Worm (Caenorhabditis elegans) whole organism, early embryonic: Measurements from ENCODE around the gene T26E4.7.
"Not testable (repeated sequence)": the region's sequence is repeated elsewhere in the genome, so short reads cannot be mapped to it uniquely, and the experiment has no call there.

ENCODE experiments used
- B0310.2 ChIP-seq: sonication (generic microtip); optimal IDR thresholded peaks from 2 replicates; lab custom pipeline; 2016; ENCODE audit warnings: mild to moderate bottlenecking, missing genetic modification characterization, missing compliant biosample characterization
- F13C5.2 ChIP-seq: sonication (generic microtip); optimal IDR thresholded peaks from 2 replicates; lab custom pipeline; 2017; ENCODE audit warnings: mild to moderate bottlenecking, missing genetic modification characterization, inconsistent platforms, missing compliant biosample characterization
- aly-1 ChIP-seq: sonication (generic microtip); optimal IDR thresholded peaks from 2 replicates; lab custom pipeline; 2016; ENCODE audit warnings: missing genetic modification characterization, missing compliant biosample characterization
- ama-1 ChIP-seq: fragments of 150-350 bp; optimal IDR thresholded peaks from 2 replicates; lab custom pipeline; 2014
- ceh-13 ChIP-seq: fragments of 200-800 bp; sonication (Bioruptor generic); optimal IDR thresholded peaks from 2 replicates; lab custom pipeline; 2018; ENCODE audit warnings: mild to moderate bottlenecking, missing genetic modification characterization, missing compliant biosample characterization
- ceh-36 ChIP-seq: sonication (generic microtip); optimal IDR thresholded peaks from 2 replicates; lab custom pipeline; 2016; ENCODE audit warnings: missing genetic modification characterization, inconsistent platforms, missing compliant biosample characterization
- ets-7 ChIP-seq: sonication (generic microtip); optimal IDR thresholded peaks from 2 replicates; lab custom pipeline; 2016; ENCODE audit warnings: missing genotype, missing genetic modification characterization, missing compliant biosample characterization
- flt-1 ChIP-seq: fragments of 200-800 bp; sonication (Bioruptor generic); IDR thresholded peaks from 2 replicates; pipeline ENCODE4 v1.3.6; 2022; ENCODE audit warnings: missing genetic modification characterization, missing compliant biosample characterization
- hmbx-1 ChIP-seq: sonication (generic microtip); optimal IDR thresholded peaks from 2 replicates; lab custom pipeline; 2016; ENCODE audit warnings: mild to moderate bottlenecking, missing genetic modification characterization, missing compliant biosample characterization
- hmg-4 ChIP-seq: fragments of 200-800 bp; sonication (Bioruptor generic); optimal IDR thresholded peaks from 2 replicates; lab custom pipeline; 2018; ENCODE audit warnings: mild to moderate bottlenecking, missing genetic modification characterization, missing compliant biosample characterization
- hnd-1 ChIP-seq: sonication (generic microtip); optimal IDR thresholded peaks from 2 replicates; lab custom pipeline; 2016; ENCODE audit warnings: missing genetic modification characterization, missing compliant biosample characterization
- pes-1 ChIP-seq: fragments of 200-800 bp; sonication (Bioruptor generic); IDR thresholded peaks from 2 replicates; pipeline ENCODE4 v1.3.6; 2022; ENCODE audit warnings: missing genetic modification reagents, missing genetic modification characterization, missing compliant biosample characterization
- scrt-1 ChIP-seq: fragments of 200-800 bp; sonication (Bioruptor generic); IDR thresholded peaks from 2 replicates; pipeline ENCODE4 v1.3.6; 2022; ENCODE audit warnings: missing genetic modification characterization, missing compliant biosample characterization
- sea-1 ChIP-seq: fragments of 200-800 bp; sonication (Bioruptor generic); conservative IDR thresholded peaks from 2 replicates; pipeline ENCODE4 v1.3.6; 2022; ENCODE audit warnings: missing genetic modification characterization, missing compliant biosample characterization
- tbx-11 ChIP-seq: fragments of 200-800 bp; sonication (Bioruptor generic); IDR thresholded peaks from 2 replicates; pipeline ENCODE4 v1.3.6; 2022; ENCODE audit warnings: missing genetic modification characterization, missing compliant biosample characterization
- tbx-37 ChIP-seq: fragments of 200-800 bp; sonication (Bioruptor generic); conservative IDR thresholded peaks from 2 replicates; pipeline ENCODE4 v1.3.6; 2022; ENCODE audit warnings: missing genetic modification reagents, missing genetic modification characterization, missing compliant biosample characterization
- tra-4 ChIP-seq: sonication (generic microtip); optimal IDR thresholded peaks from 2 replicates; lab custom pipeline; 2017; ENCODE audit warnings: missing genetic modification characterization, missing compliant biosample characterization

Gene T26E4.7

ce11 chrV:15807420-15807819, 14.1 kb downstream of the T26E4.7 start, which contains the start of gene srsx-38:
srsx-38 (minus strand) TSS chrV:15807520.
- not testable (repeated sequence) for TF ChIP-seq hmg-4; pes-1 (GFP tag; lab: Robert Waterston, UW); hmbx-1 (tag; lab: Kevin White, UChicago)

ce11 chrV:15809543-15809942, 16.2 kb downstream of the T26E4.7 start, which contains the start of gene srsx-36:
srsx-36 (minus strand) TSS chrV:15809643.
- TF ChIP-seq sea-1 (GFP tag; lab: Robert Waterston, UW) = no peak
- TF ChIP-seq hmg-4 = no peak
- no peak for TF ChIP-seq hnd-1 (tag; lab: Kevin White, UChicago)
- no peak for TF ChIP-seq aly-1 (tag; lab: Kevin White, UChicago)
- no peak for TF ChIP-seq F13C5.2 (tag; lab: Kevin White, UChicago)
- TF ChIP-seq ceh-36 (tag; lab: Kevin White, UChicago) = no peak
- no peak for TF ChIP-seq flt-1 (GFP tag; lab: Robert Waterston, UW)
- TF ChIP-seq tbx-11 (GFP tag; lab: Robert Waterston, UW) = no peak
- no peak for TF ChIP-seq scrt-1 (GFP tag; lab: Robert Waterston, UW)
- TF ChIP-seq ets-7 = no peak
- TF ChIP-seq ceh-13 (GFP tag; lab: Kevin White, UChicago) = no peak

ce11 chrV:15810446-15810845, 17.1 kb downstream of the T26E4.7 start, which contains the start of gene F54B8.1:
F54B8.1 (plus strand) TSS chrV:15810746.
- no peak for TF ChIP-seq hmbx-1 (tag; lab: Kevin White, UChicago)
- no peak for TF ChIP-seq ets-7
- TF ChIP-seq tbx-37 (GFP tag; lab: Robert Waterston, UW) = no peak
- TF ChIP-seq scrt-1 (GFP tag; lab: Robert Waterston, UW) = no peak
- no peak for TF ChIP-seq pes-1 (GFP tag; lab: Robert Waterston, UW)
- no peak for TF ChIP-seq aly-1 (tag; lab: Kevin White, UChicago)
- TF ChIP-seq B0310.2 (tag; lab: Kevin White, UChicago) = no peak
- no peak for TF ChIP-seq ceh-36 (tag; lab: Kevin White, UChicago)
- TF ChIP-seq ama-1 (lab: Kevin White, UChicago) = no peak
- TF ChIP-seq flt-1 (GFP tag; lab: Robert Waterston, UW) = no peak
- TF ChIP-seq F13C5.2 (tag; lab: Kevin White, UChicago) = no peak
- TF ChIP-seq ceh-13 (GFP tag; lab: Kevin White, UChicago) = no peak
- no peak for TF ChIP-seq sea-1 (GFP tag; lab: Robert Waterston, UW)

- TF ChIP-seq tra-4, hmbx-1, B0310.2 (tag; lab: Kevin White, UChicago): not testable (repeated sequence)
Measured at ce11 chrV:15811982-15812381, 18.6 kb downstream of the T26E4.7 start, which contains the start of gene nhr-282. nhr-282 (plus strand) TSS chrV:15812282.

ce11 chrV:15815962-15816432, 22.6 kb downstream of the T26E4.7 start, which contains the start of the genes fbxa-69 and F54B8.4:
fbxa-69 (minus strand) TSS chrV:15815971.
F54B8.4 (plus strand) TSS chrV:15816382.
- TF ChIP-seq sea-1 (GFP tag; lab: Robert Waterston, UW) = no peak
- TF ChIP-seq hnd-1 (tag; lab: Kevin White, UChicago) = no peak
- no peak for TF ChIP-seq scrt-1 (GFP tag; lab: Robert Waterston, UW)
- no peak for TF ChIP-seq ceh-13 (GFP tag; lab: Kevin White, UChicago)
- no peak for TF ChIP-seq pes-1 (GFP tag; lab: Robert Waterston, UW)
- no peak for TF ChIP-seq hmbx-1 (tag; lab: Kevin White, UChicago)
- TF ChIP-seq B0310.2 (tag; lab: Kevin White, UChicago) = no peak
- TF ChIP-seq hmg-4 = no peak
- TF ChIP-seq tra-4 (tag; lab: Kevin White, UChicago) = no peak
- no peak for TF ChIP-seq aly-1 (tag; lab: Kevin White, UChicago)
- no peak for TF ChIP-seq flt-1 (GFP tag; lab: Robert Waterston, UW)
- TF ChIP-seq tbx-37 (GFP tag; lab: Robert Waterston, UW) = no peak

- TF ChIP-seq flt-1 (GFP tag; lab: Robert Waterston, UW) = no peak
- TF ChIP-seq ceh-36 (tag; lab: Kevin White, UChicago) = no peak
- no peak for TF ChIP-seq tbx-11 (GFP tag; lab: Robert Waterston, UW)
- TF ChIP-seq pes-1 (GFP tag; lab: Robert Waterston, UW) = no peak
- no peak for TF ChIP-seq B0310.2 (tag; lab: Kevin White, UChicago)
- no peak for TF ChIP-seq sea-1 (GFP tag; lab: Robert Waterston, UW)
- no peak for TF ChIP-seq ceh-13 (GFP tag; lab: Kevin White, UChicago)
Measured at ce11 chrV:15817746-15818145, 24.4 kb downstream of the T26E4.7 start, which contains the start of gene abf-3. abf-3 (minus strand) TSS chrV:15817846.

ce11 chrV:15819983-15820382, 26.6 kb downstream of the T26E4.7 start, which contains the start of gene srbc-48:
srbc-48 (plus strand) TSS chrV:15820283.
- TF ChIP-seq flt-1 (GFP tag; lab: Robert Waterston, UW) (no peak), sea-1 (GFP tag; lab: Robert Waterston, UW) (no peak), pes-1 (GFP tag; lab: Robert Waterston, UW) (no peak), ceh-13 (GFP tag; lab: Kevin White, UChicago) (no peak), ama-1 (lab: Kevin White, UChicago) (no peak), F13C5.2 (tag; lab: Kevin White, UChicago) (no peak), aly-1 (tag; lab: Kevin White, UChicago) (no peak), tra-4 (tag; lab: Kevin White, UChicago) (no peak), ceh-36 (tag; lab: Kevin White, UChicago) (no peak), tbx-11 (GFP tag; lab: Robert Waterston, UW) (no peak), tbx-37 (GFP tag; lab: Robert Waterston, UW) (no peak), hnd-1 (tag; lab: Kevin White, UChicago) (no peak), ets-7 (no peak), hmg-4 (no peak), scrt-1 (GFP tag; lab: Robert Waterston, UW) (no peak), B0310.2 (tag; lab: Kevin White, UChicago) (no peak), hmbx-1 (tag; lab: Kevin White, UChicago) (no peak)
